Worm (Caenorhabditis elegans): ENCODE data around the gene cebp-1.

cebp-1 gene

DNA sequence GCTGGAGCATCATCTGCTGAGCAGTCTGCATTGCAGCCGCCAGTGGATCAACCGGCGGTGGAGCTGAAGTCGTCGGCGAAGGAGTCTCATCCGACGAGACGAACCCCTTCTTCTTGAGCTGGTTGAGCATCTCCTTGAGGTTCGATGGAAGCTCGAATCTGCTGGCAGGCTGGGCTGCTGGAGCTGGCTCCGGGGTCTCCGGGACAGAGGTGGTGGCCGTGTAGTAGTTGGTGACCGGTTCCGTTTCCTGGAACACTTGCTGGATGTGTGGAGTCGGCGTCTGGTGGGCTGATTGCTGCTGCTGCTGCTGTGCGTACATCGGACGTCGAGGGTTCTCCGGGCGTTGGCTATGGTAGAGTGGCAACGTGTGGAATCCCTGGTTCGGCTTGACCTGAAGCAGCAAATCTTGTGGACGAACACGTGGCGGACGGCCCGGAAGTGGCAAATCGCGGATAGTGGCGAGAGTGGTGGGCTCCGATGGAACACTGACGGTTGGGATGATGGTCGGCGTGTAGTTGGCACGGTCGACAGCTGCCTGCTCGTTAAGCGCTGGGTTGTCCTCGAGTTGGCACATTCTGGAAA lies 12.0 kb downstream of the cebp-1 start:
- no peak for TF ChIP-seq athp-1 (tag; optimal IDR thresholded peaks at IDR 0.05)
- no peak for TF ChIP-seq rpc-1 (optimal IDR thresholded peaks at IDR 0.05)
- no peak for TF ChIP-seq rpc-1 (tag; optimal IDR thresholded peaks at IDR 0.05)
- no peak for TF ChIP-seq lag-1 (GFP tag; IDR thresholded peaks at IDR 0.05)
- no peak for TF ChIP-seq snpc-4 (GFP tag; optimal IDR thresholded peaks at IDR 0.05)
- no peak for TF ChIP-seq snpc-4 (tag; optimal IDR thresholded peaks at IDR 0.05)
- no peak for TF ChIP-seq nhr-120 (GFP tag; IDR thresholded peaks at IDR 0.05)
- no peak for TF ChIP-seq lin-40 (tag; optimal IDR thresholded peaks at IDR 0.05)
- TF ChIP-seq ceh-100 (GFP tag; IDR thresholded peaks at IDR 0.05), result no peak
- peak; percentile 79 for TF ChIP-seq zfh-2 (GFP tag; conservative IDR thresholded peaks at IDR 0.05)
- TF ChIP-seq unc-130 (GFP tag; optimal IDR thresholded peaks at IDR 0.05), result no peak
- TF ChIP-seq zim-3 (tag; optimal IDR thresholded peaks at IDR 0.05), result no peak
- TF ChIP-seq snpc-3.4 (tag; optimal IDR thresholded peaks at IDR 0.05), result no peak
- TF ChIP-seq B0336.3 (GFP tag; IDR thresholded peaks at IDR 0.05), result no peak
- no peak for TF ChIP-seq hrde-1 (tag; optimal IDR thresholded peaks at IDR 0.05; ENCODE audit: borderline replicate concordance)
- no peak for TF ChIP-seq atf-7 (tag; optimal IDR thresholded peaks at IDR 0.05)
- peak; percentile 79; the same call in 1 of the 2 replicates for TF ChIP-seq egrh-3 (GFP tag; IDR thresholded peaks at IDR 0.05)
- no peak for TF ChIP-seq rec-8 (tag; optimal IDR thresholded peaks at IDR 0.05)
- TF ChIP-seq F49E8.2 (tag; optimal IDR thresholded peaks at IDR 0.05; ENCODE audit: insufficient read depth), result no peak
- no peak for TF ChIP-seq K11D2.4 (GFP tag; IDR thresholded peaks at IDR 0.05)

DNA sequence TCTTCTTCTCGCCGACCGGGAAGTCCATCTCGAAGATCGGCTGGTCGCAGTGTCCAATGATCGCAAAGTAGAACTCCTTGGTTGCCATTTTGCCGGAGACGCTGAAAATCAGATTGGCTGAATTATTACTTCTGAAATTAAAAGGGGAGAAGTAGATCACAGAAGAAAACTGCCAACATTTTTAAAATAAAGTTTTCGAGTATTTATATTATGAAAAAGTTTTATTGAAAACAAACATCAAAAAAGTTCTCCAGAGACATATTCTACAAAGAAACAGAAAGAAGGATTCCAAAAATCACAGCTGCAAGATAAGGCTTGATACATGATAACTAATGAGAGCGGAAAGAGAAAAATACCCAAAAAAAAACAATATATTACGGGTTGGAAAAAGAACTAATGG lies 13.5 kb downstream of the cebp-1 start, which contains the start of gene sedl-1:
Gene sedl-1 (minus strand): TSS at position 101 of the 400 bp plus-strand sequence.
- TF ChIP-seq ztf-26 (tag; optimal IDR thresholded peaks at IDR 0.05), result no peak
- no peak for TF ChIP-seq snpc-3.4 (tag; optimal IDR thresholded peaks at IDR 0.05)
- TF ChIP-seq nhr-90 (tag; optimal IDR thresholded peaks at IDR 0.05), result no peak
- TF ChIP-seq ceh-27 (GFP tag; optimal IDR thresholded peaks at IDR 0.05), result no peak
- no peak for TF ChIP-seq chd-7 (tag; optimal IDR thresholded peaks at IDR 0.05)
- no peak for TF ChIP-seq ZK185.1 (tag; optimal IDR thresholded peaks at IDR 0.05; ENCODE audit: poor library complexity, severe bottlenecking)
- TF ChIP-seq madf-3 (GFP tag; IDR thresholded peaks at IDR 0.05), result no peak
- no peak for TF ChIP-seq cebp-2 (GFP tag; IDR thresholded peaks at IDR 0.05)
- TF ChIP-seq lin-35 (GFP tag; optimal IDR thresholded peaks at IDR 0.05), result no peak
- TF ChIP-seq hmg-20 (GFP tag; IDR thresholded peaks at IDR 0.05), result no peak
- no peak for TF ChIP-seq aptf-3 (GFP tag; IDR thresholded peaks at IDR 0.05)
- TF ChIP-seq B0019.2 (GFP tag; conservative IDR thresholded peaks at IDR 0.05), result no peak
- TF ChIP-seq B0336.3 (GFP tag; IDR thresholded peaks at IDR 0.05), result no peak
- TF ChIP-seq mes-4 (tag; optimal IDR thresholded peaks at IDR 0.05), result no peak

ce11 chrX:1438925-1439324 lies 14.7 kb downstream of the cebp-1 start:
- no peak for TF ChIP-seq hmg-20 (GFP tag; IDR thresholded peaks at IDR 0.05)
- TF ChIP-seq K11D2.4 (GFP tag; IDR thresholded peaks at IDR 0.05), result no peak
- no peak for TF ChIP-seq F55B11.4 (tag; optimal IDR thresholded peaks at IDR 0.05; ENCODE audit: borderline replicate concordance, insufficient read depth)
- TF ChIP-seq aptf-2 (GFP tag; conservative IDR thresholded peaks at IDR 0.05), result no peak
- TF ChIP-seq unc-130 (GFP tag; optimal IDR thresholded peaks at IDR 0.05), result no peak
- TF ChIP-seq lag-1 (GFP tag; IDR thresholded peaks at IDR 0.05), result no peak
- TF ChIP-seq dox-1 (GFP tag; IDR thresholded peaks at IDR 0.05), result 0 out of 2 replicates have a peak, but pooled peaks have one; percentile 8
- TF ChIP-seq lin-35 (GFP tag; optimal IDR thresholded peaks at IDR 0.05), result peak in 1 of 3 experiments; percentile 25
- TF ChIP-seq nhr-80 (tag; optimal IDR thresholded peaks at IDR 0.05), result no peak
- no peak for TF ChIP-seq mcd-1 (GFP tag; IDR thresholded peaks at IDR 0.05)
- no peak for TF ChIP-seq ceh-27 (GFP tag; optimal IDR thresholded peaks at IDR 0.05)
- TF ChIP-seq attf-6 (GFP tag; IDR thresholded peaks at IDR 0.05), result no peak
- TF ChIP-seq die-1 (tag; optimal IDR thresholded peaks at IDR 0.05), result no peak
- no peak for TF ChIP-seq dpl-1 (GFP tag; optimal IDR thresholded peaks at IDR 0.05)
- TF ChIP-seq ztf-25 (GFP tag; IDR thresholded peaks at IDR 0.05), result no peak
- no peak for TF ChIP-seq attf-5 (GFP tag; optimal IDR thresholded peaks at IDR 0.05)
- no peak for TF ChIP-seq lsl-1 (GFP tag; optimal IDR thresholded peaks at IDR 0.05)
- no peak for TF ChIP-seq cebp-1 (GFP tag; IDR thresholded peaks at IDR 0.05)
- peak; percentile 24 for TF ChIP-seq cebp-1 (tag; optimal IDR thresholded peaks at IDR 0.05)
- TF ChIP-seq snpc-3.4 (tag; optimal IDR thresholded peaks at IDR 0.05), result no peak
- TF ChIP-seq aptf-3 (GFP tag; IDR thresholded peaks at IDR 0.05), result no peak
- no peak for TF ChIP-seq tlf-1 (GFP tag; optimal IDR thresholded peaks at IDR 0.05)
